Fruit fly (Drosophila melanogaster) whole organism, embryonic: ENCODE data around the gene CG32857.

Experiments used
- Aef1 ChIP-seq: fragments of 200-800 bp; sonication (Bioruptor generic); IDR thresholded peaks from 3 replicates; pipeline ENCODE4 v1.3.6; 2022; ENCODE audit warnings: missing biosample characterization, missing genetic modification characterization
- Atf-2 ChIP-seq: fragments of 200-800 bp; sonication (Bioruptor generic); optimal IDR thresholded peaks from 2 replicates; lab custom pipeline; 2016; ENCODE audit warnings: missing biosample characterization, missing genetic modification characterization
- Bgb ChIP-seq: fragments of 200-800 bp; sonication (Bioruptor generic); IDR thresholded peaks from 2 replicates; pipeline ENCODE4 v1.3.6; 2022; ENCODE audit warnings: missing biosample characterization, missing genetic modification characterization; ENCODE audit not compliant: partially characterized antibody
- CG10147 ChIP-seq: fragments of 200-800 bp; sonication (Bioruptor generic); optimal IDR thresholded peaks from 2 replicates; lab custom pipeline; 2019; ENCODE audit warnings: missing biosample characterization, mild to moderate bottlenecking, missing genetic modification characterization, moderate library complexity
- CG13123 ChIP-seq: fragments of 200-800 bp; sonication (Bioruptor generic); optimal IDR thresholded peaks from 2 replicates; lab custom pipeline; 2016; ENCODE audit warnings: missing biosample characterization, missing genetic modification characterization
- CG14710 ChIP-seq: fragments of 200-800 bp; sonication (Bioruptor generic); optimal IDR thresholded peaks from 3 replicates; lab custom pipeline; 2019; ENCODE audit warnings: missing biosample characterization, mild to moderate bottlenecking, missing genetic modification characterization, moderate library complexity
- CG15514 ChIP-seq: fragments of 200-800 bp; sonication (Bioruptor generic); optimal IDR thresholded peaks from 3 replicates; lab custom pipeline; 2017; ENCODE audit warnings: missing biosample characterization, missing genetic modification characterization, mild to moderate bottlenecking, moderate library complexity, missing genetic modification reagents
- CG17186 ChIP-seq: fragments of 200-800 bp; sonication (Bioruptor generic); optimal IDR thresholded peaks from 3 replicates; lab custom pipeline; 2017; ENCODE audit warnings: missing biosample characterization, missing genetic modification reagents, missing genetic modification characterization
- CG18262 ChIP-seq: fragments of 200-800 bp; optimal IDR thresholded peaks from 3 replicates; lab custom pipeline; 2019; ENCODE audit warnings: missing biosample characterization, mild to moderate bottlenecking, missing genetic modification characterization, moderate library complexity
- CG1832 ChIP-seq: fragments of 200-800 bp; sonication (Bioruptor generic); optimal IDR thresholded peaks from 2 replicates; lab custom pipeline; 2017; ENCODE audit warnings: missing biosample characterization, mild to moderate bottlenecking, missing genetic modification characterization, inconsistent platforms
- CG30020 ChIP-seq: fragments of 200-800 bp; optimal IDR thresholded peaks from 2 replicates; lab custom pipeline; 2019; ENCODE audit warnings: missing biosample characterization, mild to moderate bottlenecking, missing genetic modification characterization, moderate library complexity
- CG3407 ChIP-seq: fragments of 200-800 bp; sonication (Bioruptor generic); optimal IDR thresholded peaks from 2 replicates; lab custom pipeline; 2018; ENCODE audit warnings: missing biosample characterization, mild to moderate bottlenecking, missing genetic modification characterization
- CG3838 ChIP-seq: fragments of 200-800 bp; sonication (Bioruptor generic); optimal IDR thresholded peaks from 3 replicates; lab custom pipeline; 2016; ENCODE audit warnings: missing biosample characterization, missing genetic modification characterization
- CG3847 ChIP-seq: fragments of 200-800 bp; sonication (Bioruptor generic); IDR thresholded peaks from 2 replicates; pipeline ENCODE4 v1.3.6; 2022; ENCODE audit warnings: missing biosample characterization, missing genetic modification characterization
- CG4328 ChIP-seq: fragments of 200-800 bp; sonication (Bioruptor generic); optimal IDR thresholded peaks from 3 replicates; lab custom pipeline; 2017; ENCODE audit warnings: missing biosample characterization, missing genetic modification reagents, missing genetic modification characterization
- CG9215 ChIP-seq: fragments of 200-800 bp; sonication (Bioruptor generic); IDR thresholded peaks from 2 replicates; pipeline ENCODE4 v1.3.6; 2022; ENCODE audit warnings: missing biosample characterization, missing genetic modification characterization
- CG9609 ChIP-seq: fragments of 200-800 bp; sonication (Bioruptor generic); optimal IDR thresholded peaks from 3 replicates; lab custom pipeline; 2016; ENCODE audit warnings: missing biosample characterization, missing genetic modification characterization
- CG9797 ChIP-seq: fragments of 200-800 bp; sonication (Bioruptor generic); optimal IDR thresholded peaks from 3 replicates; lab custom pipeline; 2018; ENCODE audit warnings: missing biosample characterization, mild to moderate bottlenecking, missing genetic modification characterization
- CoRest ChIP-seq: fragments of 200-800 bp; sonication (Bioruptor generic); optimal IDR thresholded peaks from 3 replicates; lab custom pipeline; 2018; ENCODE audit warnings: missing biosample characterization, mild to moderate bottlenecking, missing genetic modification characterization, moderate library complexity
- D19B ChIP-seq: fragments of 200-800 bp; sonication (Bioruptor generic); optimal IDR thresholded peaks from 2 replicates; lab custom pipeline; 2017; ENCODE audit warnings: missing biosample characterization, mild to moderate bottlenecking, missing genetic modification characterization
- Dad ChIP-seq: fragments of 200-800 bp; sonication (Bioruptor generic); optimal IDR thresholded peaks from 3 replicates; lab custom pipeline; 2016; ENCODE audit warnings: missing biosample characterization, missing genetic modification characterization
- Dbx ChIP-seq: fragments of 200-800 bp; sonication (Bioruptor generic); IDR thresholded peaks from 3 replicates; pipeline ENCODE4 v1.3.6; 2022; ENCODE audit warnings: missing biosample characterization, missing genetic modification characterization
- Dip2 ChIP-seq: fragments of 200-800 bp; sonication (Bioruptor generic); IDR thresholded peaks from 2 replicates; pipeline ENCODE4 v1.3.6; 2022; ENCODE audit warnings: missing biosample characterization, missing genetic modification characterization
- Doc2 ChIP-seq: fragments of 200-800 bp; sonication (Bioruptor generic); IDR thresholded peaks from 2 replicates; pipeline ENCODE4 v1.3.6; 2022; ENCODE audit warnings: missing biosample characterization, missing genetic modification characterization
- Dref ChIP-seq: fragments of 200-800 bp; sonication (Bioruptor generic); IDR thresholded peaks from 2 replicates; pipeline ENCODE4 v1.3.6; 2022; ENCODE audit warnings: missing biosample characterization, missing genetic modification characterization
- H15 ChIP-seq: fragments of 200-800 bp; sonication (Bioruptor generic); IDR thresholded peaks from 3 replicates; pipeline ENCODE4 v1.3.6; 2022; ENCODE audit warnings: missing biosample characterization, missing genetic modification characterization
- Hsf ChIP-seq: fragments of 200-800 bp; sonication (Bioruptor generic); optimal IDR thresholded peaks from 3 replicates; lab custom pipeline; 2016; ENCODE audit warnings: missing biosample characterization, missing genetic modification characterization
- Myb ChIP-seq: fragments of 200-800 bp; sonication (Bioruptor generic); optimal IDR thresholded peaks from 2 replicates; lab custom pipeline; 2016; ENCODE audit warnings: missing biosample characterization, missing genetic modification characterization
- Optix ChIP-seq: fragments of 200-800 bp; sonication (Bioruptor generic); IDR thresholded peaks from 3 replicates; pipeline ENCODE4 v1.3.6; 2022; ENCODE audit warnings: missing biosample characterization, missing genetic modification characterization
- Stat92E ChIP-seq, 3 experiments: fragments of >200 bp in 2 of 3; fragments of 200-800 bp in 1 of 3; sonication (Bioruptor generic) in 1 of 3; optimal IDR thresholded peaks; 2 replicates each; lab custom pipeline; 2017 to 2019; ENCODE audit warnings: missing biosample characterization in 3 of 3, missing genetic modification characterization in 3 of 3, mild to moderate bottlenecking in 1 of 3, moderate library complexity in 1 of 3
- Usf ChIP-seq: fragments of 200-800 bp; sonication (Bioruptor generic); optimal IDR thresholded peaks from 2 replicates; lab custom pipeline; 2017; ENCODE audit warnings: missing genotype, missing biosample characterization, missing genetic modification characterization
- bab2 ChIP-seq: fragments of 200-800 bp; sonication (Bioruptor generic); optimal IDR thresholded peaks from 2 replicates; lab custom pipeline; 2016; ENCODE audit warnings: missing biosample characterization, missing genetic modification characterization
- bigmax ChIP-seq: fragments of 200-800 bp; sonication (Bioruptor generic); optimal IDR thresholded peaks from 2 replicates; lab custom pipeline; 2018; ENCODE audit warnings: missing biosample characterization, mild to moderate bottlenecking, missing genetic modification characterization
- cg ChIP-seq: fragments of 200-800 bp; sonication (Bioruptor generic); optimal IDR thresholded peaks from 3 replicates; lab custom pipeline; 2019; ENCODE audit warnings: missing biosample characterization, mild to moderate bottlenecking, missing genetic modification characterization, moderate library complexity
- chn ChIP-seq: fragments of 200-800 bp; sonication (Bioruptor generic); optimal IDR thresholded peaks from 2 replicates; lab custom pipeline; 2016; ENCODE audit warnings: missing biosample characterization, missing genetic modification characterization
- dimm ChIP-seq: fragments of 200-800 bp; sonication (Bioruptor generic); IDR thresholded peaks from 2 replicates; pipeline ENCODE4 v1.3.6; 2022; ENCODE audit warnings: missing biosample characterization, missing genetic modification characterization
- fd64A ChIP-seq: fragments of 200-800 bp; sonication (Bioruptor generic); optimal IDR thresholded peaks from 3 replicates; lab custom pipeline; 2018; ENCODE audit warnings: missing biosample characterization, mild to moderate bottlenecking, missing genetic modification characterization
- gfzf ChIP-seq: fragments of 200-800 bp; sonication (Bioruptor generic); optimal IDR thresholded peaks from 2 replicates; lab custom pipeline; 2016; ENCODE audit warnings: missing biosample characterization, mild to moderate bottlenecking, missing genetic modification characterization, moderate library complexity
- kah ChIP-seq: fragments of 200-800 bp; sonication (Bioruptor generic); optimal IDR thresholded peaks from 2 replicates; lab custom pipeline; 2018; ENCODE audit warnings: missing biosample characterization, mild to moderate bottlenecking, missing genetic modification characterization
- ken ChIP-seq: fragments of 200-800 bp; sonication (Bioruptor generic); IDR thresholded peaks from 3 replicates; pipeline ENCODE4 v1.3.6; 2022; ENCODE audit warnings: missing biosample characterization, missing genetic modification characterization
- maf-S ChIP-seq: fragments of 200-800 bp; sonication (Bioruptor generic); optimal IDR thresholded peaks from 2 replicates; lab custom pipeline; 2016; ENCODE audit warnings: missing biosample characterization, missing genetic modification characterization
- odd ChIP-seq: fragments of 200-800 bp; sonication (Bioruptor generic); optimal IDR thresholded peaks from 2 replicates; lab custom pipeline; 2017; ENCODE audit warnings: missing biosample characterization, mild to moderate bottlenecking, missing genetic modification characterization
- rib ChIP-seq: fragments of 200-800 bp; sonication (Bioruptor generic); IDR thresholded peaks from 2 replicates; pipeline ENCODE4 v1.3.6; 2022; ENCODE audit warnings: missing biosample characterization, missing genetic modification characterization
- ro ChIP-seq: fragments of 200-800 bp; sonication (Bioruptor generic); IDR thresholded peaks from 2 replicates; pipeline ENCODE4 v1.3.6; 2022; ENCODE audit warnings: missing biosample characterization, missing genetic modification characterization
- sc ChIP-seq, 3 experiments: fragments of >200 bp in 2 of 3; fragments of 200-800 bp in 1 of 3; sonication (Bioruptor generic) in 1 of 3; optimal IDR thresholded peaks; 2 replicates in 2 of 3; 3 replicates in 1 of 3; lab custom pipeline; 2017; ENCODE audit warnings: mild to moderate bottlenecking in 1 of 3, missing biosample characterization in 1 of 3, missing genetic modification characterization in 1 of 3, missing genetic modification reagents in 1 of 3
- slp2 ChIP-seq: fragments of 200-800 bp; sonication (Bioruptor generic); optimal IDR thresholded peaks from 2 replicates; lab custom pipeline; 2016; ENCODE audit warnings: missing biosample characterization, missing genetic modification characterization
- so ChIP-seq: fragments of 200-800 bp; sonication (Bioruptor generic); IDR thresholded peaks from 3 replicates; pipeline ENCODE4 v1.3.6; 2022; ENCODE audit warnings: missing biosample characterization, missing genetic modification characterization
- tap ChIP-seq: fragments of 200-800 bp; optimal IDR thresholded peaks from 3 replicates; lab custom pipeline; 2019; ENCODE audit warnings: missing biosample characterization, mild to moderate bottlenecking, missing genetic modification characterization, moderate library complexity
- tgo ChIP-seq: fragments of 200-800 bp; sonication (Bioruptor generic); IDR thresholded peaks from 3 replicates; pipeline ENCODE4 v1.3.6; 2022; ENCODE audit warnings: missing biosample characterization, missing genetic modification characterization
- tna ChIP-seq: fragments of 200-800 bp; sonication (Bioruptor generic); IDR thresholded peaks from 2 replicates; pipeline ENCODE4 v1.3.6; 2022; ENCODE audit warnings: missing biosample characterization, missing genetic modification characterization; ENCODE audit not compliant: partially characterized antibody
- trem ChIP-seq: fragments of 200-800 bp; optimal IDR thresholded peaks from 3 replicates; lab custom pipeline; 2019; ENCODE audit warnings: missing biosample characterization, mild to moderate bottlenecking, missing genetic modification characterization, moderate library complexity

Gene CG32857

DNA sequence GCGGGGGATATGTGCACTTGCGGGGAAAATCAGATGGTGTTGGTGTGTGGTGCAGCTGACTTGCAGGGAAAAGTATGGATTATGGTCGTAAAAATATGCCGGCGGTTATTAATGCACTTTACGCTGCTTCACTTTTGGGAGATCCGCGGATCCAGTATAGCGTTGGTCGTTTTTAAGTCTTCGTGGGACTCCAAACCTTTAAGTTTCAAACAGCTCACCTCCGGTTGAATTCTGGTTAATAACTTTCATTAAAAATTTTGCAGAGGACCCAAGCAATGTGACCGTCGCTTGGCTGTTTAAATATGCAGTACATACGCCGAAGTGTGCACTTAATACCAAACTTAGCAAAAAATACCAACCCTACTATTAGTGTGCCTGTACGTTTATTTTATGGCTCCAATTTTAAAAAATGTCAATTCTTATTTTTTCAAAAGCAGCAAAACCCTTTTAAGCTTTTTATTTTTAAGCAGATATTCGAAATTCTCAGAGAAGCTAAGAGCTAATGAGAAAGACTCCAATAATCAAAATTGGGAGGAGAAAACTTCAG lies 12.4 kb downstream of the CG32857 start, which contains the start of gene GCS2alpha (continued):
- TF ChIP-seq bigmax (GFP tag; lab: Kevin White, UChicago), result no peak
- no peak for TF ChIP-seq Stat92E (GFP tag; optimal IDR thresholded peaks at IDR 0.05; lab: Kevin White, UChicago)
- no peak for TF ChIP-seq Atf-2 (GFP tag; lab: Kevin White, UChicago)
- no peak for TF ChIP-seq Dad
- TF ChIP-seq Myb (GFP tag; lab: Kevin White, UChicago), result peak; percentile 30
- no peak for TF ChIP-seq cg (GFP tag; lab: Kevin White, UChicago)
- no peak for TF ChIP-seq CoRest
- TF ChIP-seq gfzf (GFP tag; lab: Kevin White, UChicago), result peak; percentile 89
- TF ChIP-seq CG4328 (GFP tag; lab: Kevin White, UChicago), result no peak
- TF ChIP-seq Dref (GFP tag; lab: Robert Waterston, UW), result 0 out of 2 replicates have a peak, but pooled peaks have one; percentile 34
- TF ChIP-seq CG3847 (GFP tag; lab: Robert Waterston, UW), result no peak
- TF ChIP-seq CG30020 (tag; lab: Kevin White, UChicago), result peak; percentile 10
- TF ChIP-seq bab2 (GFP tag; lab: Kevin White, UChicago), result no peak
- TF ChIP-seq ken (GFP tag; lab: Robert Waterston, UW), result no peak
- no peak for TF ChIP-seq H15 (GFP tag; lab: Robert Waterston, UW)
- TF ChIP-seq CG9797, result peak; percentile 84
- no peak for TF ChIP-seq CG10147 (GFP tag; lab: Kevin White, UChicago)
- no peak for TF ChIP-seq CG9215 (GFP tag; lab: Robert Waterston, UW)
- TF ChIP-seq Aef1 (GFP tag; lab: Robert Waterston, UW), result no peak
- TF ChIP-seq CG18262, result no peak
- no peak for TF ChIP-seq dimm
- no peak for TF ChIP-seq Dip2
- peak; percentile 34 for TF ChIP-seq CG14710
- TF ChIP-seq CG13123 (GFP tag; lab: Kevin White, UChicago), result no peak
- no peak for TF ChIP-seq fd64A
- TF ChIP-seq CG1832 (GFP tag; lab: Kevin White, UChicago), result no peak
- TF ChIP-seq Doc2 (GFP tag; lab: Robert Waterston, UW), result no peak
- no peak for TF ChIP-seq Hsf (GFP tag; lab: Kevin White, UChicago)
- no peak for TF ChIP-seq Usf (GFP tag; lab: Kevin White, UChicago)
- no peak for TF ChIP-seq maf-S (GFP tag; lab: Kevin White, UChicago)
- no peak for TF ChIP-seq sc (optimal IDR thresholded peaks at IDR 0.05; lab: Kevin White, UChicago)
- no peak for TF ChIP-seq sc (GFP tag; optimal IDR thresholded peaks at IDR 0.05; lab: Kevin White, UChicago)
- peak; percentile 23 for TF ChIP-seq CG15514 (GFP tag; lab: Kevin White, UChicago)
- TF ChIP-seq trem (tag; lab: Kevin White, UChicago), result peak; percentile 4
- TF ChIP-seq D19B (GFP tag; lab: Kevin White, UChicago), result no peak
- TF ChIP-seq tna (GFP tag; lab: Robert Waterston, UW), result no peak
- TF ChIP-seq rib (GFP tag; lab: Robert Waterston, UW), result no peak
- TF ChIP-seq kah (GFP tag; lab: Kevin White, UChicago), result no peak
- TF ChIP-seq tap (tag; lab: Kevin White, UChicago), result no peak
- no peak for TF ChIP-seq slp2 (GFP tag; lab: Kevin White, UChicago)
- TF ChIP-seq tgo, result no peak
- no peak for TF ChIP-seq so (GFP tag; lab: Robert Waterston, UW)
- TF ChIP-seq CG17186 (GFP tag; lab: Kevin White, UChicago), result peak; percentile 23
- no peak for TF ChIP-seq Dbx
- no peak for TF ChIP-seq Bgb (GFP tag; lab: Robert Waterston, UW)
- TF ChIP-seq ro (GFP tag; lab: Robert Waterston, UW), result no peak
- TF ChIP-seq Optix (GFP tag; lab: Robert Waterston, UW), result no peak
- no peak for TF ChIP-seq chn (GFP tag; lab: Kevin White, UChicago)
- no peak for TF ChIP-seq CG3838 (GFP tag; lab: Kevin White, UChicago)
- no peak for TF ChIP-seq odd (GFP tag; lab: Kevin White, UChicago)
- no peak for TF ChIP-seq CG3407 (GFP tag; lab: Kevin White, UChicago)
- TF ChIP-seq CG9609 (GFP tag; lab: Kevin White, UChicago), result no peak
